Fruit fly (Drosophila melanogaster): ENCODE data around the gene mRpS31.

- TF ChIP-seq Hr96 (GFP tag; optimal IDR thresholded peaks at IDR 0.05) (no peak), ovo (GFP tag; optimal IDR thresholded peaks at IDR 0.05) (no peak), CG7045 (GFP tag; optimal IDR thresholded peaks at IDR 0.05) (no peak), CG1620 (GFP tag; optimal IDR thresholded peaks at IDR 0.05) (no peak), toe (GFP tag; optimal IDR thresholded peaks at IDR 0.05) (no peak), CG5204 (GFP tag; optimal IDR thresholded peaks at IDR 0.05) (no peak), CG11617 (GFP tag; optimal IDR thresholded peaks at IDR 0.05) (no peak), kay (GFP tag; ENCODE audit: borderline replicate concordance) (no peak), bab1 (GFP tag; optimal IDR thresholded peaks at IDR 0.05) (no peak), cnc (optimal IDR thresholded peaks at IDR 0.05) (no peak), tj (GFP tag; optimal IDR thresholded peaks at IDR 0.05) (no peak), CG14711 (tag; optimal IDR thresholded peaks at IDR 0.05) (no peak), CG12768 (GFP tag; optimal IDR thresholded peaks at IDR 0.05) (no peak)
Measured at dm6 chr3L:16043782-16044352, 38.9 kb downstream of the mRpS31 start.

Data from whole organism, adult.